Worm (Caenorhabditis elegans) whole organism, midembryonic: ENCODE measurements around the gene K09F6.6.

Source experiments
- cog-1 ChIP-seq: sonication (generic microtip); optimal IDR thresholded peaks from 2 replicates; lab custom pipeline; 2016; ENCODE audit warnings: missing genetic modification characterization, missing compliant biosample characterization
- flt-1 ChIP-seq: fragments of 200-800 bp; sonication (Bioruptor generic); IDR thresholded peaks from 2 replicates; pipeline ENCODE4 v1.3.6; 2022; ENCODE audit warnings: missing genetic modification characterization, missing compliant biosample characterization
- med-1 ChIP-seq: sonication (generic microtip); optimal IDR thresholded peaks from 2 replicates; lab custom pipeline; 2017; ENCODE audit warnings: missing genetic modification characterization, mild to moderate bottlenecking, missing compliant biosample characterization, antibody characterized with exemption, missing genetic modification reagents; ENCODE audit not compliant: insufficient read depth
- ref-1 ChIP-seq: fragments of 200-800 bp; sonication (Bioruptor generic); conservative IDR thresholded peaks from 2 replicates; pipeline ENCODE4 v1.3.6; 2022; ENCODE audit warnings: missing genetic modification reagents, missing genetic modification characterization, missing compliant biosample characterization
- tab-1 ChIP-seq: fragments of 200-800 bp; sonication (Bioruptor generic); IDR thresholded peaks from 2 replicates; pipeline ENCODE4 v1.3.6; 2022; ENCODE audit warnings: missing genetic modification characterization, missing compliant biosample characterization
- ztf-23 ChIP-seq: fragments of 200-800 bp; sonication (Bioruptor generic); IDR thresholded peaks from 2 replicates; pipeline ENCODE4 v1.3.6; 2022; ENCODE audit warnings: missing genetic modification reagents, missing genetic modification characterization, missing compliant biosample characterization

ce11 chrII:2306741-2307140 lies 27.6 kb upstream of the K09F6.6 start, which contains the start of gene B0281.3:
- no peak for TF ChIP-seq flt-1
- TF ChIP-seq cog-1 (tag; lab: Kevin White, UChicago) = no peak
- no peak for TF ChIP-seq med-1 (GFP tag; lab: Kevin White, UChicago)
- TF ChIP-seq tab-1 = no peak
- TF ChIP-seq ref-1 = no peak
- no peak for TF ChIP-seq ztf-23
